Fruit fly (Drosophila melanogaster) whole organism, embryonic: ENCODE data around the gene att-ORFB.

ENCODE experiments used
- CG1024 ChIP-seq: fragments of 200-800 bp; sonication (Bioruptor generic); IDR thresholded peaks from 2 replicates; pipeline ENCODE4 v1.3.6; 2022; ENCODE audit warnings: missing biosample characterization, missing genetic modification characterization
- CG10565 ChIP-seq: fragments of 200-800 bp; sonication (Bioruptor generic); optimal IDR thresholded peaks from 3 replicates; lab custom pipeline; 2016; ENCODE audit warnings: missing biosample characterization, mild to moderate bottlenecking, missing genetic modification characterization
- CG10654 ChIP-seq: fragments of 200-800 bp; sonication (Bioruptor generic); optimal IDR thresholded peaks from 2 replicates; lab custom pipeline; 2016; ENCODE audit warnings: missing biosample characterization, missing genetic modification characterization
- CG10959 ChIP-seq: fragments of 200-800 bp; sonication (Bioruptor generic); IDR thresholded peaks from 2 replicates; pipeline ENCODE4 v1.3.6; 2022; ENCODE audit warnings: missing biosample characterization, missing genetic modification characterization
- CG12104 ChIP-seq: fragments of 200-800 bp; sonication (Bioruptor generic); optimal IDR thresholded peaks from 3 replicates; lab custom pipeline; 2016; ENCODE audit warnings: missing biosample characterization, missing genetic modification characterization
- CG12299 ChIP-seq: fragments of 200-800 bp; sonication (Bioruptor generic); optimal IDR thresholded peaks from 2 replicates; lab custom pipeline; 2018; ENCODE audit warnings: missing biosample characterization, mild to moderate bottlenecking, missing genetic modification characterization
- CG14441 ChIP-seq: fragments of 200-800 bp; sonication (Bioruptor generic); IDR thresholded peaks from 2 replicates; pipeline ENCODE4 v1.3.6; 2022; ENCODE audit warnings: missing biosample characterization, missing genetic modification characterization
- CG15073 ChIP-seq: fragments of 200-800 bp; sonication (Bioruptor generic); optimal IDR thresholded peaks from 2 replicates; lab custom pipeline; 2016; ENCODE audit warnings: missing biosample characterization, missing genetic modification characterization
- CG2120 ChIP-seq: fragments of 200-800 bp; sonication (Bioruptor generic); optimal IDR thresholded peaks from 3 replicates; lab custom pipeline; 2016; ENCODE audit warnings: missing biosample characterization, missing genetic modification characterization
- CG2712 ChIP-seq: fragments of 200-800 bp; optimal IDR thresholded peaks from 3 replicates; lab custom pipeline; 2019; ENCODE audit warnings: missing biosample characterization, mild to moderate bottlenecking, missing genetic modification characterization, moderate library complexity
- CG3163 ChIP-seq: fragments of 200-800 bp; sonication (Bioruptor generic); optimal IDR thresholded peaks from 3 replicates; lab custom pipeline; 2016; ENCODE audit warnings: missing biosample characterization, missing genetic modification characterization
- CG33213 ChIP-seq: fragments of 200-800 bp; sonication (Bioruptor generic); optimal IDR thresholded peaks from 3 replicates; lab custom pipeline; 2016; ENCODE audit warnings: missing biosample characterization, missing genetic modification characterization
- CG34376 ChIP-seq: fragments of 200-800 bp; sonication (Bioruptor generic); optimal IDR thresholded peaks from 2 replicates; lab custom pipeline; 2018; ENCODE audit warnings: missing biosample characterization, mild to moderate bottlenecking, missing genetic modification characterization
- CG3847 ChIP-seq: fragments of 200-800 bp; sonication (Bioruptor generic); IDR thresholded peaks from 2 replicates; pipeline ENCODE4 v1.3.6; 2022; ENCODE audit warnings: missing biosample characterization, missing genetic modification characterization
- CG43689 ChIP-seq: fragments of 200-800 bp; sonication (Bioruptor generic); IDR thresholded peaks from 2 replicates; pipeline ENCODE4 v1.3.6; 2022; ENCODE audit warnings: missing biosample characterization, missing genetic modification characterization
- CG4404 ChIP-seq: fragments of 200-800 bp; sonication (Bioruptor generic); IDR thresholded peaks from 2 replicates; pipeline ENCODE4 v1.3.6; 2022; ENCODE audit warnings: missing biosample characterization, missing genetic modification characterization
- CG6765 ChIP-seq: fragments of 200-800 bp; sonication (Bioruptor generic); optimal IDR thresholded peaks from 3 replicates; lab custom pipeline; 2017; ENCODE audit warnings: missing biosample characterization, mild to moderate bottlenecking, missing genetic modification characterization
- CG6813 ChIP-seq: fragments of 200-800 bp; sonication (Bioruptor generic); optimal IDR thresholded peaks from 2 replicates; lab custom pipeline; 2017; ENCODE audit warnings: missing biosample characterization, missing genetic modification characterization, mild to moderate bottlenecking, moderate library complexity, missing genetic modification reagents
- CG7271 ChIP-seq: fragments of 200-800 bp; sonication (Bioruptor generic); optimal IDR thresholded peaks from 2 replicates; lab custom pipeline; 2018; ENCODE audit warnings: missing biosample characterization, mild to moderate bottlenecking, missing genetic modification characterization, moderate library complexity
- CG8924 ChIP-seq: fragments of 200-800 bp; optimal IDR thresholded peaks from 3 replicates; lab custom pipeline; 2019; ENCODE audit warnings: missing biosample characterization, mild to moderate bottlenecking, missing genetic modification characterization, moderate library complexity
- Chrac-16 ChIP-seq: fragments of 200-800 bp; sonication (Bioruptor generic); optimal IDR thresholded peaks from 3 replicates; lab custom pipeline; 2016; ENCODE audit warnings: missing biosample characterization, missing genetic modification characterization
- Fer1 ChIP-seq: fragments of 200-800 bp; sonication (Bioruptor generic); optimal IDR thresholded peaks from 2 replicates; lab custom pipeline; 2017; ENCODE audit warnings: missing biosample characterization, mild to moderate bottlenecking, missing genetic modification characterization
- H2.0 ChIP-seq: fragments of 200-800 bp; sonication (Bioruptor generic); IDR thresholded peaks from 2 replicates; pipeline ENCODE4 v1.3.6; 2022; ENCODE audit warnings: missing biosample characterization, missing genetic modification characterization
- HLH54F ChIP-seq: fragments of 200-800 bp; sonication (Bioruptor generic); optimal IDR thresholded peaks from 3 replicates; lab custom pipeline; 2016; ENCODE audit warnings: missing biosample characterization, missing genetic modification characterization
- HLHmδ ChIP-seq: fragments of 200-800 bp; sonication (Bioruptor generic); optimal IDR thresholded peaks from 2 replicates; lab custom pipeline; 2018; ENCODE audit warnings: missing biosample characterization, mild to moderate bottlenecking, missing genetic modification characterization, moderate library complexity
- Lhr ChIP-seq: fragments of 200-800 bp; sonication (Bioruptor generic); optimal IDR thresholded peaks from 3 replicates; lab custom pipeline; 2017; ENCODE audit warnings: mild to moderate bottlenecking, missing biosample characterization, missing genetic modification reagents, missing genetic modification characterization
- Myb ChIP-seq: fragments of 200-800 bp; sonication (Bioruptor generic); optimal IDR thresholded peaks from 2 replicates; lab custom pipeline; 2016; ENCODE audit warnings: missing biosample characterization, missing genetic modification characterization
- Ravus ChIP-seq: fragments of 200-800 bp; sonication (Bioruptor generic); IDR thresholded peaks from 2 replicates; pipeline ENCODE4 v1.3.6; 2022; ENCODE audit warnings: missing biosample characterization, missing genetic modification characterization
- Six4 ChIP-seq: fragments of 200-800 bp; sonication (Bioruptor generic); optimal IDR thresholded peaks from 2 replicates; lab custom pipeline; 2016; ENCODE audit warnings: missing biosample characterization, missing genetic modification characterization
- Sox100B ChIP-seq: fragments of 200-800 bp; sonication (Bioruptor generic); optimal IDR thresholded peaks from 3 replicates; lab custom pipeline; 2018; ENCODE audit warnings: missing biosample characterization, mild to moderate bottlenecking, missing genetic modification characterization
- Stat92E ChIP-seq, 3 experiments: fragments of >200 bp in 2 of 3; fragments of 200-800 bp in 1 of 3; sonication (Bioruptor generic) in 1 of 3; optimal IDR thresholded peaks; 2 replicates each; lab custom pipeline; 2017 to 2019; ENCODE audit warnings: missing biosample characterization in 3 of 3, missing genetic modification characterization in 3 of 3, mild to moderate bottlenecking in 1 of 3, moderate library complexity in 1 of 3
- aop ChIP-seq: fragments of 200-800 bp; sonication (Bioruptor generic); IDR thresholded peaks from 2 replicates; pipeline ENCODE4 v1.3.6; 2022; ENCODE audit warnings: missing biosample characterization, missing genetic modification characterization
- bbx ChIP-seq: fragments of 200-800 bp; sonication (Bioruptor generic); IDR thresholded peaks from 2 replicates; pipeline ENCODE4 v1.3.6; 2022; ENCODE audit warnings: missing biosample characterization, missing genetic modification characterization; ENCODE audit not compliant: partially characterized antibody
- bigmax ChIP-seq: fragments of 200-800 bp; sonication (Bioruptor generic); optimal IDR thresholded peaks from 2 replicates; lab custom pipeline; 2018; ENCODE audit warnings: missing biosample characterization, mild to moderate bottlenecking, missing genetic modification characterization
- chif ChIP-seq, 2 experiments: fragments of 200-800 bp; sonication (Bioruptor generic); optimal IDR thresholded peaks; 3 replicates each; lab custom pipeline; 2016; ENCODE audit warnings: missing biosample characterization in 2 of 2, missing genetic modification characterization in 2 of 2
- dati ChIP-seq: fragments of 200-800 bp; sonication (Bioruptor generic); IDR thresholded peaks from 2 replicates; pipeline ENCODE4 v1.3.6; 2022; ENCODE audit warnings: missing biosample characterization, missing genetic modification characterization
- disco-r ChIP-seq: fragments of 200-800 bp; sonication (Bioruptor generic); optimal IDR thresholded peaks from 2 replicates; lab custom pipeline; 2016; ENCODE audit warnings: missing biosample characterization, missing genetic modification characterization
- grn ChIP-seq: fragments of 200-800 bp; sonication (Bioruptor generic); optimal IDR thresholded peaks from 3 replicates; lab custom pipeline; 2017; ENCODE audit warnings: missing biosample characterization, missing genetic modification characterization
- gt ChIP-seq: fragments of 200-800 bp; sonication (Bioruptor generic); IDR thresholded peaks from 2 replicates; pipeline ENCODE4 v1.3.6; 2022; ENCODE audit warnings: missing biosample characterization, missing genetic modification characterization
- insv ChIP-seq, 2 experiments: fragments of 200-800 bp; sonication (Bioruptor generic); optimal IDR thresholded peaks; 3 replicates each; lab custom pipeline; 2016 to 2018; ENCODE audit warnings: missing biosample characterization in 2 of 2, missing genetic modification characterization in 2 of 2
- nerfin-1 ChIP-seq: fragments of 200-800 bp; sonication (Bioruptor generic); optimal IDR thresholded peaks from 3 replicates; lab custom pipeline; 2019; ENCODE audit warnings: missing biosample characterization, mild to moderate bottlenecking, missing genetic modification characterization, moderate library complexity
- pho ChIP-seq: fragments of 200-800 bp; sonication (Bioruptor generic); optimal IDR thresholded peaks from 2 replicates; lab custom pipeline; 2016; ENCODE audit warnings: missing biosample characterization, missing genetic modification characterization
- salm ChIP-seq: fragments of 200-800 bp; sonication (Bioruptor generic); optimal IDR thresholded peaks from 2 replicates; lab custom pipeline; 2018; ENCODE audit warnings: missing biosample characterization, mild to moderate bottlenecking, missing genetic modification characterization
- sens-2 ChIP-seq: fragments of 200-800 bp; sonication (Bioruptor generic); IDR thresholded peaks from 2 replicates; pipeline ENCODE4 v1.3.6; 2022; ENCODE audit warnings: missing biosample characterization, missing genetic modification characterization
- sim ChIP-seq: fragments of 200-800 bp; sonication (Bioruptor generic); IDR thresholded peaks from 2 replicates; pipeline ENCODE4 v1.3.6; 2022; ENCODE audit warnings: missing biosample characterization, missing genetic modification characterization
- stc ChIP-seq: fragments of 200-800 bp; sonication (Bioruptor generic); IDR thresholded peaks from 2 replicates; pipeline ENCODE4 v1.3.6; 2022; ENCODE audit warnings: missing biosample characterization, missing genetic modification characterization
- tin ChIP-seq: fragments of 200-800 bp; sonication (Bioruptor generic); optimal IDR thresholded peaks from 3 replicates; lab custom pipeline; 2016; ENCODE audit warnings: missing biosample characterization, missing genetic modification characterization
- twi ChIP-seq: fragments of 200-800 bp; optimal IDR thresholded peaks from 2 replicates; lab custom pipeline; 2019; ENCODE audit warnings: missing biosample characterization, mild to moderate bottlenecking, missing genetic modification characterization, moderate library complexity
- zf30C ChIP-seq: fragments of 200-800 bp; sonication (Bioruptor generic); optimal IDR thresholded peaks from 3 replicates; lab custom pipeline; 2018; ENCODE audit warnings: missing biosample characterization, mild to moderate bottlenecking, missing genetic modification characterization

att-ORFB gene

dm6 chr3R:20550632-20551486 is 3.3 kb downstream of the att-ORFB start (continued):
- TF ChIP-seq pho (GFP tag; lab: Kevin White, UChicago) = no peak
- no peak for TF ChIP-seq CG2120 (GFP tag; lab: Kevin White, UChicago)
- TF ChIP-seq Sox100B (GFP tag; lab: Kevin White, UChicago) = peak; percentile 67
- no peak; the same call in 1 of the 2 replicates for TF ChIP-seq CG10959 (GFP tag; lab: Robert Waterston, UW)
- no peak for TF ChIP-seq HLH54F
- TF ChIP-seq CG15073 (GFP tag; lab: Kevin White, UChicago) = no peak
- TF ChIP-seq Stat92E (GFP tag; optimal IDR thresholded peaks at IDR 0.05; lab: Kevin White, UChicago) = no peak
- TF ChIP-seq CG34376 (GFP tag; lab: Kevin White, UChicago) = peak; percentile 85
- peak; percentile 67 for TF ChIP-seq grn (GFP tag; lab: Kevin White, UChicago)
- TF ChIP-seq sens-2 = peak; percentile 51; the same call in 1 of the 2 replicates
- peak; percentile 46 for TF ChIP-seq CG33213 (GFP tag; lab: Kevin White, UChicago)
- peak; percentile 63; the same call in 1 of the 2 replicates for TF ChIP-seq sim (GFP tag; lab: Robert Waterston, UW)
- peak; percentile 91 for TF ChIP-seq Fer1
- no peak for TF ChIP-seq zf30C (GFP tag; lab: Kevin White, UChicago)
- peak; percentile 72 to 96 for TF ChIP-seq insv (GFP tag; optimal IDR thresholded peaks at IDR 0.05; lab: Kevin White, UChicago)
- peak; percentile 77 for TF ChIP-seq CG6765 (GFP tag; lab: Kevin White, UChicago)
- peak; percentile 30 for TF ChIP-seq CG10654 (GFP tag; lab: Kevin White, UChicago)
- peak; percentile 99 for TF ChIP-seq HLHmδ
- peak; percentile 69 for TF ChIP-seq CG7271 (tag; lab: Kevin White, UChicago)
- TF ChIP-seq CG3163 = peak; percentile 17
- 0 out of 2 replicates have a peak, but pooled peaks have one; percentile 10 for TF ChIP-seq CG43689
- TF ChIP-seq CG10565 = no peak
- no peak for TF ChIP-seq aop (GFP tag; lab: Robert Waterston, UW)
- peak; percentile 40 for TF ChIP-seq CG2712 (tag; lab: Kevin White, UChicago)
- peak; percentile 49 for TF ChIP-seq bigmax (GFP tag; lab: Kevin White, UChicago)
- no peak for TF ChIP-seq Ravus (GFP tag; lab: Robert Waterston, UW)
- TF ChIP-seq CG3847 = no peak
- peak; percentile 50 for TF ChIP-seq Lhr (GFP tag; lab: Kevin White, UChicago)
- TF ChIP-seq CG12104 (GFP tag; lab: Kevin White, UChicago) = peak; percentile 71
- peak; percentile 96 for TF ChIP-seq CG6813 (GFP tag; lab: Kevin White, UChicago)
- TF ChIP-seq tin (GFP tag; lab: Kevin White, UChicago) = no peak
- TF ChIP-seq CG1024 (GFP tag; lab: Robert Waterston, UW) = peak; percentile 22; the same call in 1 of the 2 replicates
- TF ChIP-seq CG4404 = no peak
- TF ChIP-seq CG8924 (tag; lab: Kevin White, UChicago) = peak; percentile 81
- no peak for TF ChIP-seq gt
- TF ChIP-seq salm (tag; lab: Kevin White, UChicago) = peak; percentile 69
- TF ChIP-seq bbx (GFP tag; lab: Robert Waterston, UW) = peak; percentile 99
- peak; percentile 63 for TF ChIP-seq disco-r (GFP tag; lab: Kevin White, UChicago)
- no peak for TF ChIP-seq H2.0 (GFP tag; lab: Robert Waterston, UW)
- peak; percentile 86 for TF ChIP-seq CG12299 (tag; lab: Kevin White, UChicago)
- TF ChIP-seq nerfin-1 (tag; lab: Kevin White, UChicago) = peak; percentile 75
- peak; percentile 39 to 58 for TF ChIP-seq chif (GFP tag; optimal IDR thresholded peaks at IDR 0.05; lab: Kevin White, UChicago)
- peak; percentile 25; the same call in 1 of the 2 replicates for TF ChIP-seq CG14441 (GFP tag; lab: Robert Waterston, UW)
- peak; percentile 69; the same call in 1 of the 2 replicates for TF ChIP-seq stc (GFP tag; lab: Robert Waterston, UW)
- peak; percentile 60 for TF ChIP-seq Myb (GFP tag; lab: Kevin White, UChicago)
- 0 out of 2 replicates have a peak, but pooled peaks have one; percentile 24 for TF ChIP-seq dati (GFP tag; lab: Robert Waterston, UW)
- TF ChIP-seq Chrac-16 = no peak
- peak; percentile 91 for TF ChIP-seq twi (tag; lab: Kevin White, UChicago)
- peak; percentile 65 for TF ChIP-seq Six4 (GFP tag; lab: Kevin White, UChicago)
